Worm (Caenorhabditis elegans) whole organism, L3 larva: ENCODE data around the gene far-4.

Experiments
- ceh-82 ChIP-seq: fragments of 150-350 bp; optimal IDR thresholded peaks from 2 replicates; lab custom pipeline; 2014; ENCODE audit warnings: missing biosample characterization, missing genetic modification characterization
- daf-12 ChIP-seq: fragments of 150-350 bp; optimal IDR thresholded peaks from 2 replicates; lab custom pipeline; 2014; ENCODE audit warnings: missing biosample characterization, missing genetic modification reagents, missing genetic modification characterization
- fkh-10 ChIP-seq: sonication (generic microtip); optimal IDR thresholded peaks from 2 replicates; lab custom pipeline; 2017; ENCODE audit warnings: missing biosample characterization, missing genetic modification reagents, missing genetic modification characterization
- fos-1 ChIP-seq: fragments of 150-350 bp; optimal IDR thresholded peaks from 2 replicates; lab custom pipeline; 2014; ENCODE audit warnings: missing biosample characterization, missing genetic modification characterization
- lin-39 ChIP-seq: fragments of 150-350 bp; optimal IDR thresholded peaks from 2 replicates; lab custom pipeline; 2018; ENCODE audit warnings: missing biosample characterization, missing genetic modification reagents, missing genetic modification characterization
- lsy-12 ChIP-seq: sonication (generic microtip); optimal IDR thresholded peaks from 2 replicates; lab custom pipeline; 2016; ENCODE audit warnings: mild to moderate bottlenecking, missing genetic modification characterization, missing compliant biosample characterization
- nhr-12 ChIP-seq: fragments of 150-350 bp; optimal IDR thresholded peaks from 2 replicates; lab custom pipeline; 2014; ENCODE audit warnings: missing biosample characterization, missing genetic modification characterization
- nhr-25 ChIP-seq: sonication (generic microtip); optimal IDR thresholded peaks from 2 replicates; lab custom pipeline; 2017; ENCODE audit warnings: missing biosample characterization, missing genetic modification characterization
- nhr-76 ChIP-seq: fragments of 150-350 bp; sonication (generic microtip); optimal IDR thresholded peaks from 5 replicates; lab custom pipeline; 2014; ENCODE audit warnings: missing biosample characterization, missing genetic modification characterization
- pha-4 ChIP-seq: fragments of 150-350 bp; optimal IDR thresholded peaks from 2 replicates; lab custom pipeline; 2014; ENCODE audit warnings: missing biosample characterization, missing genetic modification reagents, missing genetic modification characterization
- snpc-4 ChIP-seq: fragments of 150-350 bp; optimal IDR thresholded peaks from 2 replicates; lab custom pipeline; 2014; ENCODE audit warnings: missing biosample characterization, missing genetic modification characterization
- unc-39 ChIP-seq: sonication (generic microtip); optimal IDR thresholded peaks from 4 replicates; lab custom pipeline; 2017; ENCODE audit warnings: missing biosample characterization, missing genetic modification characterization

ce11 chrV:13047574-13048030 is 48.1 kb upstream of the far-4 start, which contains the start of gene W07G4.5:
- TF ChIP-seq unc-39 (tag; lab: Kevin White, UChicago) (no peak), nhr-12 (tag; lab: Kevin White, UChicago) (no peak), ceh-82 (tag; lab: Kevin White, UChicago) (no peak), daf-12 (tag; lab: Kevin White, UChicago) (no peak), fkh-10 (GFP tag; lab: Kevin White, UChicago) (no peak), pha-4 (tag; lab: Kevin White, UChicago) (no peak), nhr-76 (tag; lab: Kevin White, UChicago) (no peak), fos-1 (tag; lab: Kevin White, UChicago) (no peak), lsy-12 (tag; lab: Kevin White, UChicago) (no peak), lin-39 (tag; lab: Kevin White, UChicago) (no peak), snpc-4 (no peak), nhr-25 (tag; lab: Kevin White, UChicago) (no peak)
